Worm (Caenorhabditis elegans): Measurements from ENCODE around the gene pitr-3.

The pitr-3 gene

ce11 chrV:9163897-9164296 lies 22.7 kb upstream of the pitr-3 start:
- TF ChIP-seq F13H6.1 (tag; optimal IDR thresholded peaks at IDR 0.05) = no peak
- no peak for TF ChIP-seq ztf-11 (tag; optimal IDR thresholded peaks at IDR 0.05)
- TF ChIP-seq sem-4 (tag; optimal IDR thresholded peaks at IDR 0.05) = no peak
- no peak for TF ChIP-seq lsy-2 (tag; optimal IDR thresholded peaks at IDR 0.05)
- TF ChIP-seq aly-2 (tag; optimal IDR thresholded peaks at IDR 0.05) = no peak
- TF ChIP-seq ztf-4 (tag; optimal IDR thresholded peaks at IDR 0.05) = peak; percentile 6
- TF ChIP-seq ztf-1 (GFP tag; conservative IDR thresholded peaks at IDR 0.05) = no peak
- TF ChIP-seq crh-2 (tag; optimal IDR thresholded peaks at IDR 0.05) = peak; percentile 23
- TF ChIP-seq skn-1 (tag; optimal IDR thresholded peaks at IDR 0.05) = no peak
- TF ChIP-seq alr-1 (tag; optimal IDR thresholded peaks at IDR 0.05) = no peak
- no peak for TF ChIP-seq elt-1 (tag; optimal IDR thresholded peaks at IDR 0.05)
- TF ChIP-seq ama-1 (optimal IDR thresholded peaks at IDR 0.05) = peak; percentile 93
- peak; percentile 28 for TF ChIP-seq nhr-21 (tag; optimal IDR thresholded peaks at IDR 0.05)
- no peak for TF ChIP-seq zag-1 (tag; optimal IDR thresholded peaks at IDR 0.05)
- no peak for TF ChIP-seq egl-27 (tag; optimal IDR thresholded peaks at IDR 0.05)
- TF ChIP-seq C34F6.9 (tag; optimal IDR thresholded peaks at IDR 0.05) = no peak
- no peak for TF ChIP-seq fos-1 (tag; optimal IDR thresholded peaks at IDR 0.05)
- peak; percentile 91 for TF ChIP-seq nhr-25 (tag; optimal IDR thresholded peaks at IDR 0.05)
- TF ChIP-seq nhr-10 (tag; optimal IDR thresholded peaks at IDR 0.05) = no peak
- peak; percentile 14 for TF ChIP-seq sma-3 (GFP tag; optimal IDR thresholded peaks at IDR 0.05)
- TF ChIP-seq dmd-4 (tag; optimal IDR thresholded peaks at IDR 0.05) = no peak
- no peak for TF ChIP-seq snpc-4 (tag; optimal IDR thresholded peaks at IDR 0.05)
- TF ChIP-seq Y55F3AM.14 (GFP tag; optimal IDR thresholded peaks at IDR 0.05) = no peak
- TF ChIP-seq nhr-77 (tag; optimal IDR thresholded peaks at IDR 0.05) = no peak
- TF ChIP-seq nhr-237 (tag; optimal IDR thresholded peaks at IDR 0.05) = no peak
- TF ChIP-seq lin-13 (GFP tag; optimal IDR thresholded peaks at IDR 0.05) = peak; percentile 17
- no peak for TF ChIP-seq unc-39 (tag; optimal IDR thresholded peaks at IDR 0.05)
- TF ChIP-seq blmp-1 (tag; optimal IDR thresholded peaks at IDR 0.05; ENCODE audit: insufficient read depth) = peak; percentile 0
- no peak for TF ChIP-seq nhr-129 (tag; optimal IDR thresholded peaks at IDR 0.05)

- no peak for TF ChIP-seq mab-5 (tag; optimal IDR thresholded peaks at IDR 0.05)
- peak; percentile 62 for TF ChIP-seq blmp-1 (tag; optimal IDR thresholded peaks at IDR 0.05; ENCODE audit: insufficient read depth)
- no peak for TF ChIP-seq R02D3.7 (tag; optimal IDR thresholded peaks at IDR 0.05)
These were observed 21.8 kb upstream of the pitr-3 start, which contains the start of gene col-145 for ce11 chrV:9162955-9163468. Gene col-145, minus strand, starts transcription at chrV:9163005.

- TF ChIP-seq F13H6.1 (tag; optimal IDR thresholded peaks at IDR 0.05) (no peak), Y55F3AM.14 (GFP tag; optimal IDR thresholded peaks at IDR 0.05) (no peak), peb-1 (tag; optimal IDR thresholded peaks at IDR 0.05) (no peak), zag-1 (tag; optimal IDR thresholded peaks at IDR 0.05) (no peak), fos-1 (tag; optimal IDR thresholded peaks at IDR 0.05) (no peak), elt-3 (tag; optimal IDR thresholded peaks at IDR 0.05) (no peak)
These were observed 21.0 kb upstream of the pitr-3 start for ce11 chrV:9162118-9162729.

ce11 chrV:9160224-9160886 lies 19.2 kb upstream of the pitr-3 start, which contains the start of gene col-144:
Gene col-144, minus strand, starts transcription at chrV:9160642.
- TF ChIP-seq snpc-4 (tag; optimal IDR thresholded peaks at IDR 0.05) = no peak
- TF ChIP-seq nhr-25 (tag; optimal IDR thresholded peaks at IDR 0.05) = peak; percentile 68
- TF ChIP-seq nhr-77 (tag; optimal IDR thresholded peaks at IDR 0.05) = no peak
- no peak for TF ChIP-seq C34F6.9 (tag; optimal IDR thresholded peaks at IDR 0.05)
- TF ChIP-seq F13H6.1 (tag; optimal IDR thresholded peaks at IDR 0.05) = no peak
- TF ChIP-seq nhr-21 (tag; optimal IDR thresholded peaks at IDR 0.05) = peak; percentile 21
- peak; percentile 57 for TF ChIP-seq blmp-1 (tag; optimal IDR thresholded peaks at IDR 0.05; ENCODE audit: insufficient read depth)
- no peak for TF ChIP-seq Y55F3AM.14 (GFP tag; optimal IDR thresholded peaks at IDR 0.05)
- TF ChIP-seq mab-5 (tag; optimal IDR thresholded peaks at IDR 0.05) = no peak
- no peak for TF ChIP-seq nhr-11 (tag; optimal IDR thresholded peaks at IDR 0.05)
- no peak for TF ChIP-seq ztf-11 (tag; optimal IDR thresholded peaks at IDR 0.05)
- no peak for TF ChIP-seq nhr-10 (tag; optimal IDR thresholded peaks at IDR 0.05)
- no peak for TF ChIP-seq nhr-237 (tag; optimal IDR thresholded peaks at IDR 0.05)
- TF ChIP-seq sem-4 (tag; optimal IDR thresholded peaks at IDR 0.05) = no peak
- TF ChIP-seq lin-39 (tag; optimal IDR thresholded peaks at IDR 0.05) = no peak
- no peak for TF ChIP-seq nhr-129 (tag; optimal IDR thresholded peaks at IDR 0.05)
- no peak for TF ChIP-seq ZK546.5 (tag; optimal IDR thresholded peaks at IDR 0.05)
- peak; percentile 25 for TF ChIP-seq sma-9 (GFP tag; optimal IDR thresholded peaks at IDR 0.05)
- TF ChIP-seq sma-9 (tag; optimal IDR thresholded peaks at IDR 0.05) = no peak
- no peak for TF ChIP-seq lsy-2 (tag; optimal IDR thresholded peaks at IDR 0.05)
- TF ChIP-seq aly-2 (tag; optimal IDR thresholded peaks at IDR 0.05) = no peak
- TF ChIP-seq elt-3 (tag; optimal IDR thresholded peaks at IDR 0.05) = no peak
- TF ChIP-seq ama-1 (optimal IDR thresholded peaks at IDR 0.05) = peak; percentile 20
- TF ChIP-seq mdl-1 (tag; optimal IDR thresholded peaks at IDR 0.05) = no peak
- TF ChIP-seq unc-55 (GFP tag; optimal IDR thresholded peaks at IDR 0.05) = no peak
- TF ChIP-seq egl-27 (tag; optimal IDR thresholded peaks at IDR 0.05) = no peak
- TF ChIP-seq unc-39 (tag; optimal IDR thresholded peaks at IDR 0.05) = no peak
- peak; percentile 10 for TF ChIP-seq crh-2 (tag; optimal IDR thresholded peaks at IDR 0.05)
- no peak for TF ChIP-seq nhr-6 (tag; optimal IDR thresholded peaks at IDR 0.05)
- peak; percentile 28 for TF ChIP-seq sma-3 (GFP tag; optimal IDR thresholded peaks at IDR 0.05)

Measured in whole organism, L2 larva.